Fruit fly (Drosophila melanogaster) whole organism, embryonic: ENCODE results near the gene CG16772.
A peak's percentile ranks its signal among the peaks of the same experiment; 100 is the strongest.

Source experiments
- ATbp ChIP-seq: fragments of 200-800 bp; sonication (Bioruptor generic); optimal IDR thresholded peaks from 2 replicates; lab custom pipeline; 2017; ENCODE audit warnings: missing biosample characterization, mild to moderate bottlenecking, missing genetic modification characterization, missing genetic modification reagents
- Aef1 ChIP-seq: fragments of 200-800 bp; sonication (Bioruptor generic); IDR thresholded peaks from 3 replicates; pipeline ENCODE4 v1.3.6; 2022; ENCODE audit warnings: missing biosample characterization, missing genetic modification characterization
- Atf-2 ChIP-seq: fragments of 200-800 bp; sonication (Bioruptor generic); optimal IDR thresholded peaks from 2 replicates; lab custom pipeline; 2016; ENCODE audit warnings: missing biosample characterization, missing genetic modification characterization
- BtbVII ChIP-seq: fragments of 200-800 bp; sonication (Bioruptor generic); optimal IDR thresholded peaks from 3 replicates; lab custom pipeline; 2017; ENCODE audit warnings: missing biosample characterization, mild to moderate bottlenecking, missing genetic modification characterization
- CG10274 ChIP-seq: fragments of 200-800 bp; sonication (Bioruptor generic); optimal IDR thresholded peaks from 3 replicates; lab custom pipeline; 2017; ENCODE audit warnings: missing biosample characterization, mild to moderate bottlenecking, missing genetic modification characterization
- CG10654 ChIP-seq: fragments of 200-800 bp; sonication (Bioruptor generic); optimal IDR thresholded peaks from 2 replicates; lab custom pipeline; 2016; ENCODE audit warnings: missing biosample characterization, missing genetic modification characterization
- CG10959 ChIP-seq: fragments of 200-800 bp; sonication (Bioruptor generic); IDR thresholded peaks from 2 replicates; pipeline ENCODE4 v1.3.6; 2022; ENCODE audit warnings: missing biosample characterization, missing genetic modification characterization
- CG11398 ChIP-seq: fragments of 200-800 bp; sonication (Bioruptor generic); optimal IDR thresholded peaks from 2 replicates; lab custom pipeline; 2016; ENCODE audit warnings: missing biosample characterization, missing genetic modification characterization
- CG11504 ChIP-seq: fragments of 200-800 bp; sonication (Bioruptor generic); optimal IDR thresholded peaks from 3 replicates; lab custom pipeline; 2019; ENCODE audit warnings: missing biosample characterization, mild to moderate bottlenecking, missing genetic modification characterization, moderate library complexity
- CG14710 ChIP-seq: fragments of 200-800 bp; sonication (Bioruptor generic); optimal IDR thresholded peaks from 3 replicates; lab custom pipeline; 2019; ENCODE audit warnings: missing biosample characterization, mild to moderate bottlenecking, missing genetic modification characterization, moderate library complexity
- CG15479 ChIP-seq: fragments of 200-800 bp; sonication (Bioruptor generic); optimal IDR thresholded peaks from 3 replicates; lab custom pipeline; 2019; ENCODE audit warnings: missing biosample characterization, mild to moderate bottlenecking, missing genetic modification characterization, moderate library complexity
- CG17186 ChIP-seq: fragments of 200-800 bp; sonication (Bioruptor generic); optimal IDR thresholded peaks from 3 replicates; lab custom pipeline; 2017; ENCODE audit warnings: missing biosample characterization, missing genetic modification reagents, missing genetic modification characterization
- CG17359 ChIP-seq: fragments of 200-800 bp; sonication (Bioruptor generic); optimal IDR thresholded peaks from 3 replicates; lab custom pipeline; 2018; ENCODE audit warnings: missing biosample characterization, mild to moderate bottlenecking, missing genetic modification characterization, moderate library complexity
- CG17361 ChIP-seq: fragments of 200-800 bp; sonication (Bioruptor generic); IDR thresholded peaks from 3 replicates; pipeline ENCODE4 v1.3.6; 2022; ENCODE audit warnings: missing biosample characterization, missing genetic modification characterization
- CG17802 ChIP-seq: fragments of 200-800 bp; sonication (Bioruptor generic); optimal IDR thresholded peaks from 2 replicates; lab custom pipeline; 2018; ENCODE audit warnings: missing biosample characterization, mild to moderate bottlenecking, missing genetic modification characterization, moderate library complexity
- CG17829 ChIP-seq: fragments of 200-800 bp; optimal IDR thresholded peaks from 2 replicates; lab custom pipeline; 2019; ENCODE audit warnings: missing biosample characterization, mild to moderate bottlenecking, missing genetic modification characterization, moderate library complexity
- CG18599 ChIP-seq: fragments of 200-800 bp; sonication (Bioruptor generic); optimal IDR thresholded peaks from 3 replicates; lab custom pipeline; 2017; ENCODE audit warnings: missing biosample characterization, missing genetic modification characterization, mild to moderate bottlenecking, moderate library complexity, missing genetic modification reagents
- CG2116 ChIP-seq: fragments of 200-800 bp; sonication (Bioruptor generic); optimal IDR thresholded peaks from 3 replicates; lab custom pipeline; 2018; ENCODE audit warnings: missing biosample characterization, mild to moderate bottlenecking, missing genetic modification characterization
- CG2129 ChIP-seq: fragments of 200-800 bp; sonication (Bioruptor generic); IDR thresholded peaks from 2 replicates; pipeline ENCODE4 v1.3.6; 2022; ENCODE audit warnings: missing biosample characterization, missing genetic modification characterization; ENCODE audit not compliant: partially characterized antibody
- CG2678 ChIP-seq: fragments of 200-800 bp; sonication (Bioruptor generic); optimal IDR thresholded peaks from 3 replicates; lab custom pipeline; 2019; ENCODE audit warnings: missing biosample characterization, mild to moderate bottlenecking, missing genetic modification characterization, moderate library complexity
- CG2875 ChIP-seq: fragments of 200-800 bp; sonication (Bioruptor generic); optimal IDR thresholded peaks from 2 replicates; lab custom pipeline; 2017; ENCODE audit warnings: missing biosample characterization, mild to moderate bottlenecking, missing genetic modification characterization, missing genetic modification reagents
- CG34376 ChIP-seq: fragments of 200-800 bp; sonication (Bioruptor generic); optimal IDR thresholded peaks from 2 replicates; lab custom pipeline; 2018; ENCODE audit warnings: missing biosample characterization, mild to moderate bottlenecking, missing genetic modification characterization
- CG4424 ChIP-seq: fragments of 200-800 bp; sonication (Bioruptor generic); optimal IDR thresholded peaks from 3 replicates; lab custom pipeline; 2016; ENCODE audit warnings: missing biosample characterization, missing genetic modification characterization
- CG6813 ChIP-seq: fragments of 200-800 bp; sonication (Bioruptor generic); optimal IDR thresholded peaks from 2 replicates; lab custom pipeline; 2017; ENCODE audit warnings: missing biosample characterization, missing genetic modification characterization, mild to moderate bottlenecking, moderate library complexity, missing genetic modification reagents
- CG7372 ChIP-seq: fragments of 200-800 bp; sonication (Bioruptor generic); IDR thresholded peaks from 2 replicates; pipeline ENCODE4 v1.3.6; 2022; ENCODE audit warnings: missing biosample characterization, missing genetic modification characterization
- CG8290 ChIP-seq, 3 experiments: fragments of 200-800 bp; sonication (Bioruptor generic); optimal IDR thresholded peaks; 2 replicates each; lab custom pipeline; 2016 to 2019; ENCODE audit warnings: missing biosample characterization in 3 of 3, missing genetic modification characterization in 3 of 3, mild to moderate bottlenecking in 2 of 3, moderate library complexity in 1 of 3
- CG9876 ChIP-seq: fragments of 200-800 bp; sonication (Bioruptor generic); optimal IDR thresholded peaks from 2 replicates; lab custom pipeline; 2016; ENCODE audit warnings: missing biosample characterization, missing genetic modification characterization
- E2f1 ChIP-seq: fragments of 200-800 bp; sonication (Bioruptor generic); IDR thresholded peaks from 2 replicates; pipeline ENCODE4 v1.3.6; 2022; ENCODE audit warnings: missing biosample characterization, missing genetic modification characterization
- Eip74EF ChIP-seq, 2 experiments: fragments of 200-800 bp in 1 of 2; fragments of >200 bp in 1 of 2; sonication (Bioruptor generic) in 1 of 2; optimal IDR thresholded peaks; 2 replicates each; lab custom pipeline; 2017 to 2019; ENCODE audit warnings: missing biosample characterization in 2 of 2, missing genetic modification characterization in 2 of 2, mild to moderate bottlenecking in 1 of 2, moderate library complexity in 1 of 2
- Fer1 ChIP-seq: fragments of 200-800 bp; sonication (Bioruptor generic); optimal IDR thresholded peaks from 2 replicates; lab custom pipeline; 2017; ENCODE audit warnings: missing biosample characterization, mild to moderate bottlenecking, missing genetic modification characterization
- Hmx ChIP-seq: fragments of 200-800 bp; sonication (Bioruptor generic); optimal IDR thresholded peaks from 2 replicates; lab custom pipeline; 2016; ENCODE audit warnings: missing biosample characterization, missing genetic modification characterization
- Hr39 ChIP-seq: fragments of >200 bp; optimal IDR thresholded peaks from 2 replicates; lab custom pipeline; 2017
- MBD-R2 ChIP-seq: fragments of 200-800 bp; sonication (Bioruptor generic); IDR thresholded peaks from 2 replicates; pipeline ENCODE4 v1.3.6; 2022; ENCODE audit warnings: missing biosample characterization, missing genetic modification characterization
- Max ChIP-seq: fragments of 200-800 bp; sonication (Bioruptor generic); optimal IDR thresholded peaks from 2 replicates; lab custom pipeline; 2016; ENCODE audit warnings: missing biosample characterization, mild to moderate bottlenecking, missing genetic modification characterization
- Med ChIP-seq: fragments of 200-800 bp; sonication (Bioruptor generic); peaks from one replicate; lab custom pipeline; 2016; ENCODE audit warnings: missing biosample characterization, missing genetic modification characterization, mild to moderate bottlenecking, inconsistent platforms, moderate library complexity
- NK7.1 ChIP-seq: fragments of 200-800 bp; sonication (Bioruptor generic); optimal IDR thresholded peaks from 3 replicates; lab custom pipeline; 2016; ENCODE audit warnings: missing biosample characterization, missing genetic modification characterization
- Six4 ChIP-seq: fragments of 200-800 bp; sonication (Bioruptor generic); optimal IDR thresholded peaks from 2 replicates; lab custom pipeline; 2016; ENCODE audit warnings: missing biosample characterization, missing genetic modification characterization
- Sox100B ChIP-seq: fragments of 200-800 bp; sonication (Bioruptor generic); optimal IDR thresholded peaks from 3 replicates; lab custom pipeline; 2018; ENCODE audit warnings: missing biosample characterization, mild to moderate bottlenecking, missing genetic modification characterization
- bsh ChIP-seq, 2 experiments: fragments of 200-800 bp; sonication (Bioruptor generic); optimal IDR thresholded peaks; 2 replicates each; lab custom pipeline; 2017 to 2018; ENCODE audit warnings: mild to moderate bottlenecking in 2 of 2, missing biosample characterization in 2 of 2, missing genetic modification characterization in 2 of 2, moderate library complexity in 1 of 2
- cg ChIP-seq: fragments of 200-800 bp; sonication (Bioruptor generic); optimal IDR thresholded peaks from 3 replicates; lab custom pipeline; 2019; ENCODE audit warnings: missing biosample characterization, mild to moderate bottlenecking, missing genetic modification characterization, moderate library complexity
- ci ChIP-seq: fragments of 200-800 bp; sonication (Bioruptor generic); IDR thresholded peaks from 3 replicates; pipeline ENCODE4 v1.3.6; 2022; ENCODE audit warnings: missing biosample characterization, missing genetic modification characterization
- en ChIP-seq: fragments of 200-800 bp; sonication (Bioruptor generic); optimal IDR thresholded peaks from 2 replicates; lab custom pipeline; 2016; ENCODE audit warnings: missing biosample characterization, missing genetic modification characterization
- nau ChIP-seq: fragments of 200-800 bp; sonication (Bioruptor generic); optimal IDR thresholded peaks from 3 replicates; lab custom pipeline; 2017; ENCODE audit warnings: missing biosample characterization, mild to moderate bottlenecking, missing genetic modification characterization, missing genetic modification reagents
- nerfin-1 ChIP-seq: fragments of 200-800 bp; sonication (Bioruptor generic); optimal IDR thresholded peaks from 3 replicates; lab custom pipeline; 2019; ENCODE audit warnings: missing biosample characterization, mild to moderate bottlenecking, missing genetic modification characterization, moderate library complexity
- org-1 ChIP-seq: fragments of 200-800 bp; sonication (Bioruptor generic); optimal IDR thresholded peaks from 2 replicates; lab custom pipeline; 2017; ENCODE audit warnings: missing biosample characterization, missing genetic modification characterization
- schlank ChIP-seq: fragments of 200-800 bp; sonication (Bioruptor generic); optimal IDR thresholded peaks from 2 replicates; lab custom pipeline; 2018; ENCODE audit warnings: missing biosample characterization, mild to moderate bottlenecking, missing genetic modification characterization
- tgo ChIP-seq: fragments of 200-800 bp; sonication (Bioruptor generic); IDR thresholded peaks from 3 replicates; pipeline ENCODE4 v1.3.6; 2022; ENCODE audit warnings: missing biosample characterization, missing genetic modification characterization
- trh ChIP-seq: fragments of 200-800 bp; sonication (Bioruptor generic); optimal IDR thresholded peaks from 2 replicates; lab custom pipeline; 2016; ENCODE audit warnings: missing biosample characterization, missing genetic modification characterization
- unpg ChIP-seq: fragments of 200-800 bp; sonication (Bioruptor generic); optimal IDR thresholded peaks from 3 replicates; lab custom pipeline; 2018; ENCODE audit warnings: missing biosample characterization, mild to moderate bottlenecking, missing genetic modification characterization, moderate library complexity
- vnd ChIP-seq: fragments of 200-800 bp; sonication (Bioruptor generic); IDR thresholded peaks from 3 replicates; pipeline ENCODE4 v1.3.6; 2022; ENCODE audit warnings: missing biosample characterization, missing genetic modification characterization; ENCODE audit not compliant: partially characterized antibody

The CG16772 gene

dm6 chr2L:19998139-19998538 is 35.7 kb downstream of the CG16772 start (continued):
- TF ChIP-seq CG17829 (no peak), Fer1 (GFP tag; lab: Kevin White, UChicago) (peak; percentile 13), tgo (GFP tag; lab: Robert Waterston, UW) (no peak), Max (GFP tag; lab: Kevin White, UChicago) (no peak), CG6813 (GFP tag; lab: Kevin White, UChicago) (peak; percentile 55), CG17186 (GFP tag; lab: Kevin White, UChicago) (peak; percentile 7), E2f1 (no peak), CG2678 (peak; percentile 34), CG10654 (GFP tag; lab: Kevin White, UChicago) (no peak), CG7372 (GFP tag; lab: Robert Waterston, UW) (no peak), ci (GFP tag; lab: Robert Waterston, UW) (peak; percentile 69; the same call in 2 of the 3 replicates), Atf-2 (GFP tag; lab: Kevin White, UChicago) (no peak), Hmx (GFP tag; lab: Kevin White, UChicago) (no peak), org-1 (GFP tag; lab: Kevin White, UChicago) (no peak), CG18599 (GFP tag; lab: Kevin White, UChicago) (peak; percentile 28), trh (no peak), CG11398 (GFP tag; lab: Kevin White, UChicago) (no peak), CG8290 (GFP tag; optimal IDR thresholded peaks at IDR 0.05; lab: Kevin White, UChicago) (no peak), CG8290 (tag; optimal IDR thresholded peaks at IDR 0.05; lab: Kevin White, UChicago) (peak in 1 of 2 experiments; percentile 7), Aef1 (no peak), ATbp (GFP tag; lab: Kevin White, UChicago) (peak; percentile 61), Eip74EF (GFP tag; optimal IDR thresholded peaks at IDR 0.05; lab: Kevin White, UChicago) (peak in 1 of 2 experiments; percentile 41), BtbVII (GFP tag; lab: Kevin White, UChicago) (no peak), nerfin-1 (tag; lab: Kevin White, UChicago) (peak; percentile 31), Hr39 (lab: Kevin White, UChicago) (no peak), nau (peak; percentile 26), Med (GFP tag; lab: Kevin White, UChicago) (peak; percentile 60), NK7.1 (GFP tag; lab: Kevin White, UChicago) (no peak), Six4 (GFP tag; lab: Kevin White, UChicago) (no peak), unpg (GFP tag; lab: Kevin White, UChicago) (peak; percentile 17), MBD-R2 (GFP tag; lab: Robert Waterston, UW) (no peak), CG9876 (GFP tag; lab: Kevin White, UChicago) (no peak), cg (GFP tag; lab: Kevin White, UChicago) (no peak), CG2875 (GFP tag; lab: Kevin White, UChicago) (peak; percentile 30), CG2116 (no peak), CG17359 (tag; lab: Kevin White, UChicago) (peak; percentile 50), Sox100B (GFP tag; lab: Kevin White, UChicago) (peak; percentile 12), CG4424 (GFP tag; lab: Kevin White, UChicago) (no peak), CG14710 (tag; lab: Kevin White, UChicago) (peak; percentile 17), CG2129 (GFP tag; lab: Robert Waterston, UW) (no peak), CG17802 (tag; lab: Kevin White, UChicago) (peak; percentile 27), en (GFP tag; lab: Kevin White, UChicago) (no peak), CG11504 (tag; lab: Kevin White, UChicago) (peak; percentile 34), CG34376 (GFP tag; lab: Kevin White, UChicago) (no peak), vnd (GFP tag; lab: Robert Waterston, UW) (no peak), CG10959 (no peak), CG17361 (GFP tag; lab: Robert Waterston, UW) (0 out of 3 replicates have a peak, but pooled peaks have one; percentile 18), bsh (GFP tag; optimal IDR thresholded peaks at IDR 0.05; lab: Kevin White, UChicago) (peak in 1 of 2 experiments; percentile 10), schlank (tag; lab: Kevin White, UChicago) (no peak), CG10274 (no peak), CG15479 (GFP tag; lab: Kevin White, UChicago) (no peak)
